Worm (Caenorhabditis elegans): Measurements from ENCODE around the gene str-83.

- TF ChIP-seq unc-130 (tag; optimal IDR thresholded peaks at IDR 0.05) (no peak), alr-1 (tag; optimal IDR thresholded peaks at IDR 0.05; ENCODE audit: borderline replicate concordance) (no peak), unc-62 (GFP tag; optimal IDR thresholded peaks at IDR 0.05) (no peak), fkh-8 (tag; optimal IDR thresholded peaks at IDR 0.05) (no peak), ces-1 (GFP tag; optimal IDR thresholded peaks at IDR 0.05) (no peak), tbx-2 (tag; optimal IDR thresholded peaks at IDR 0.05) (no peak), lin-13 (GFP tag; optimal IDR thresholded peaks at IDR 0.05) (no peak), lir-3 (tag; optimal IDR thresholded peaks at IDR 0.05; ENCODE audit: poor library complexity) (no peak), egl-13 (tag; optimal IDR thresholded peaks at IDR 0.05) (no peak), unc-98 (GFP tag; IDR thresholded peaks at IDR 0.05) (no peak)
Measured at ce11 chrV:4019188-4019587, 42.1 kb downstream of the str-83 start, which contains the start of gene K09D9.3.

Measured in whole organism, L1 larva.